Worm (Caenorhabditis elegans) whole organism, L4 larva: ENCODE data around the gene gly-14.

Experiments
- F26F4.8 ChIP-seq: fragments of 200-800 bp; sonication (Bioruptor generic); conservative IDR thresholded peaks from 2 replicates; pipeline ENCODE4 v1.3.6; 2022; ENCODE audit warnings: missing genetic modification characterization, missing compliant biosample characterization
- T20F7.1 ChIP-seq: fragments of 200-800 bp; sonication (Bioruptor generic); optimal IDR thresholded peaks from 2 replicates; lab custom pipeline; 2018; ENCODE audit warnings: mild to moderate bottlenecking, missing genetic modification characterization, missing compliant biosample characterization
- T26A8.4 ChIP-seq: fragments of 200-800 bp; sonication (Bioruptor generic); IDR thresholded peaks from 2 replicates; pipeline ENCODE4 v1.3.6; 2022; ENCODE audit warnings: missing genetic modification characterization, missing compliant biosample characterization
- Y105C5A.15 ChIP-seq: fragments of 200-800 bp; sonication (Bioruptor generic); IDR thresholded peaks from 2 replicates; pipeline ENCODE4 v1.3.6; 2022; ENCODE audit warnings: missing genetic modification characterization, missing compliant biosample characterization
- Y75B8A.6 ChIP-seq: fragments of 200-800 bp; sonication (Bioruptor generic); IDR thresholded peaks from 2 replicates; pipeline ENCODE4 v1.3.6; 2022; ENCODE audit warnings: missing genetic modification reagents, missing genetic modification characterization, missing compliant biosample characterization
- ZK337.2 ChIP-seq: fragments of 200-800 bp; sonication (Bioruptor generic); IDR thresholded peaks from 2 replicates; pipeline ENCODE4 v1.3.6; 2022; ENCODE audit warnings: missing genetic modification reagents, missing genetic modification characterization, missing compliant biosample characterization
- aha-1 ChIP-seq: fragments of 150-350 bp; peaks from one replicate; lab custom pipeline; 2014; ENCODE audit warnings: missing biosample characterization, missing genetic modification characterization
- ama-1 ChIP-seq: fragments of 150-350 bp; optimal IDR thresholded peaks from 2 replicates; lab custom pipeline; 2014; ENCODE audit warnings: inconsistent platforms, mixed read lengths
- attf-4 ChIP-seq: sonication (generic microtip); optimal IDR thresholded peaks from 3 replicates; lab custom pipeline; 2017; ENCODE audit warnings: missing biosample characterization, missing genetic modification characterization
- ceh-20 ChIP-seq: fragments of 200-800 bp; sonication (Bioruptor generic); IDR thresholded peaks from 2 replicates; pipeline ENCODE4 v1.3.6; 2022; ENCODE audit warnings: missing genetic modification reagents, missing genetic modification characterization, missing compliant biosample characterization
- ceh-82 ChIP-seq: sonication (generic microtip); optimal IDR thresholded peaks from 2 replicates; lab custom pipeline; 2017; ENCODE audit warnings: missing biosample characterization, missing genetic modification characterization
- ces-1 ChIP-seq: fragments of 150-350 bp; sonication (generic microtip); optimal IDR thresholded peaks from 4 replicates; lab custom pipeline; 2014; ENCODE audit warnings: missing biosample characterization, missing genetic modification reagents, missing genetic modification characterization
- cey-2 ChIP-seq: sonication (generic microtip); optimal IDR thresholded peaks from 3 replicates; lab custom pipeline; 2017; ENCODE audit warnings: missing genetic modification characterization, mild to moderate bottlenecking, missing compliant biosample characterization, antibody characterized with exemption, borderline replicate concordance; ENCODE audit not compliant: insufficient read depth
- daf-19 ChIP-seq: fragments of 200-800 bp; sonication (Bioruptor generic); conservative IDR thresholded peaks from 2 replicates; pipeline ENCODE4 v1.3.6; 2022; ENCODE audit warnings: missing genetic modification characterization, missing compliant biosample characterization
- dpl-1 ChIP-seq: fragments of 150-350 bp; optimal IDR thresholded peaks from 2 replicates; lab custom pipeline; 2014; ENCODE audit warnings: missing biosample characterization, missing genetic modification reagents, missing genetic modification characterization
- egl-27 ChIP-seq: sonication (generic microtip); optimal IDR thresholded peaks from 3 replicates; lab custom pipeline; 2017; ENCODE audit warnings: missing biosample characterization, missing genetic modification reagents, missing genetic modification characterization
- fkh-10 ChIP-seq: fragments of 150-350 bp; optimal IDR thresholded peaks from 2 replicates; lab custom pipeline; 2014; ENCODE audit warnings: missing biosample characterization, missing genetic modification reagents, missing genetic modification characterization
- fos-1 ChIP-seq: fragments of 150-350 bp; optimal IDR thresholded peaks from 2 replicates; lab custom pipeline; 2014; ENCODE audit warnings: missing biosample characterization, missing genetic modification characterization
- hif-1 ChIP-seq, 2 experiments: sonication (generic microtip); optimal IDR thresholded peaks; 2 replicates each; lab custom pipeline; 2016 to 2017; ENCODE audit warnings: missing compliant biosample characterization in 2 of 2, missing genetic modification characterization in 2 of 2, missing genetic modification reagents in 2 of 2, missing genotype in 2 of 2, mild to moderate bottlenecking in 1 of 2
- hlh-30 ChIP-seq: sonication (generic microtip); optimal IDR thresholded peaks from 2 replicates; lab custom pipeline; 2017; ENCODE audit warnings: antibody characterized with exemption, mild to moderate bottlenecking, missing genetic modification characterization, missing compliant biosample characterization; ENCODE audit not compliant: insufficient read depth
- hmg-1.1 ChIP-seq: fragments of 200-800 bp; sonication (Bioruptor generic); IDR thresholded peaks from 2 replicates; pipeline ENCODE4 v1.3.6; 2022; ENCODE audit warnings: missing genetic modification reagents, missing genetic modification characterization, missing compliant biosample characterization
- lin-29 ChIP-seq: fragments of 200-800 bp; sonication (Bioruptor generic); IDR thresholded peaks from 2 replicates; pipeline ENCODE4 v1.3.6; 2022; ENCODE audit warnings: missing genetic modification reagents, missing genetic modification characterization, missing compliant biosample characterization
- lir-3 ChIP-seq: sonication (generic microtip); optimal IDR thresholded peaks from 2 replicates; lab custom pipeline; 2016; ENCODE audit warnings: mild to moderate bottlenecking, missing genetic modification characterization, missing compliant biosample characterization
- lsy-2 ChIP-seq, 2 experiments: fragments of 150-350 bp in 1 of 2; sonication (generic microtip) in 1 of 2; optimal IDR thresholded peaks; 2 replicates each; lab custom pipeline; 2014 to 2017; ENCODE audit warnings: missing biosample characterization in 2 of 2, missing genetic modification characterization in 2 of 2
- madf-5 ChIP-seq, 2 experiments: fragments of 200-800 bp; sonication (Bioruptor generic); IDR thresholded peaks; 2 replicates each; pipeline ENCODE4 v1.3.6; 2022; ENCODE audit warnings: missing compliant biosample characterization in 2 of 2, missing genetic modification characterization in 2 of 2
- mxl-3 ChIP-seq: fragments of 200-800 bp; sonication (Bioruptor generic); optimal IDR thresholded peaks from 2 replicates; lab custom pipeline; 2018; ENCODE audit warnings: mild to moderate bottlenecking, missing genetic modification characterization, missing compliant biosample characterization
- nhr-10 ChIP-seq: fragments of 150-350 bp; optimal IDR thresholded peaks from 2 replicates; lab custom pipeline; 2014; ENCODE audit warnings: missing biosample characterization, missing genetic modification characterization
- nhr-11 ChIP-seq: fragments of 150-350 bp; optimal IDR thresholded peaks from 2 replicates; lab custom pipeline; 2014; ENCODE audit warnings: missing biosample characterization, missing genetic modification characterization
- nhr-111 ChIP-seq: fragments of 200-800 bp; sonication (Bioruptor generic); optimal IDR thresholded peaks from 2 replicates; lab custom pipeline; 2018; ENCODE audit warnings: mild to moderate bottlenecking, missing genetic modification characterization, missing compliant biosample characterization
- nhr-237 ChIP-seq: sonication (generic microtip); optimal IDR thresholded peaks from 2 replicates; lab custom pipeline; 2017; ENCODE audit warnings: missing biosample characterization, missing genetic modification characterization
- nhr-25 ChIP-seq: sonication (generic microtip); optimal IDR thresholded peaks from 2 replicates; lab custom pipeline; 2017; ENCODE audit warnings: missing genetic modification characterization, mild to moderate bottlenecking, missing compliant biosample characterization, antibody characterized with exemption, moderate library complexity, borderline replicate concordance; ENCODE audit not compliant: insufficient read depth
- nhr-28 ChIP-seq: fragments of 150-350 bp; optimal IDR thresholded peaks from 2 replicates; lab custom pipeline; 2014; ENCODE audit warnings: missing biosample characterization, missing genetic modification characterization
- nhr-41 ChIP-seq: fragments of 200-800 bp; sonication (Bioruptor generic); IDR thresholded peaks from 2 replicates; pipeline ENCODE4 v1.3.6; 2022; ENCODE audit warnings: missing genetic modification reagents, missing genetic modification characterization, missing compliant biosample characterization
- nhr-6 ChIP-seq: fragments of 150-350 bp; optimal IDR thresholded peaks from 2 replicates; lab custom pipeline; 2014; ENCODE audit warnings: missing biosample characterization, missing genetic modification characterization
- nhr-76 ChIP-seq: fragments of 150-350 bp; optimal IDR thresholded peaks from 2 replicates; lab custom pipeline; 2014; ENCODE audit warnings: missing biosample characterization, missing genetic modification characterization
- pha-4 ChIP-seq, 2 experiments: fragments of 150-350 bp in 1 of 2; fragments of 200-800 bp in 1 of 2; sonication (Bioruptor generic) in 1 of 2; IDR thresholded peaks in 1 of 2; optimal IDR thresholded peaks in 1 of 2; 2 replicates each; pipeline versions ENCODE4 v1.3.6 to Lab custom; 2014 to 2022; ENCODE audit warnings: missing genetic modification characterization in 2 of 2, missing genetic modification reagents in 2 of 2, missing biosample characterization in 1 of 2, missing compliant biosample characterization in 1 of 2
- rbr-2 ChIP-seq: sonication (generic microtip); optimal IDR thresholded peaks from 2 replicates; lab custom pipeline; 2016; ENCODE audit warnings: missing genotype, missing genetic modification characterization, missing compliant biosample characterization
- saeg-2 ChIP-seq: fragments of 200-800 bp; sonication (Bioruptor generic); IDR thresholded peaks from 2 replicates; pipeline ENCODE4 v1.3.6; 2022; ENCODE audit warnings: missing genetic modification reagents, missing genetic modification characterization, missing compliant biosample characterization
- skn-1 ChIP-seq: fragments of 150-350 bp; optimal IDR thresholded peaks from 2 replicates; lab custom pipeline; 2014; ENCODE audit warnings: missing biosample characterization, missing genetic modification characterization
- snpc-1.2 ChIP-seq: fragments of 200-800 bp; sonication (Bioruptor generic); IDR thresholded peaks from 2 replicates; pipeline ENCODE4 v1.3.6; 2022; ENCODE audit warnings: missing genetic modification reagents, missing genetic modification characterization, missing compliant biosample characterization
- snpc-4 ChIP-seq: fragments of 150-350 bp; optimal IDR thresholded peaks from 2 replicates; lab custom pipeline; 2014; ENCODE audit warnings: missing biosample characterization, missing genetic modification characterization
- spr-1 ChIP-seq: sonication (generic microtip); optimal IDR thresholded peaks from 2 replicates; lab custom pipeline; 2016; ENCODE audit warnings: mild to moderate bottlenecking, missing genetic modification characterization, missing compliant biosample characterization
- tra-1 ChIP-seq: fragments of 200-800 bp; sonication (Bioruptor generic); IDR thresholded peaks from 2 replicates; pipeline ENCODE4 v1.3.6; 2022; ENCODE audit warnings: missing genetic modification reagents, missing genetic modification characterization, missing compliant biosample characterization
- unc-130 ChIP-seq: sonication (generic microtip); optimal IDR thresholded peaks from 2 replicates; lab custom pipeline; 2016; ENCODE audit warnings: missing genetic modification reagents, missing genetic modification characterization, missing compliant biosample characterization
- unc-39 ChIP-seq: sonication (generic microtip); optimal IDR thresholded peaks from 2 replicates; lab custom pipeline; 2017; ENCODE audit warnings: missing biosample characterization, missing genetic modification characterization
- unc-62 ChIP-seq, 3 experiments: fragments of 150-350 bp in 1 of 3; sonication (generic microtip); optimal IDR thresholded peaks in 2 of 3; peaks in 1 of 3; 1 replicate in 1 of 3; 2 replicates in 2 of 3; lab custom pipeline; 2014 to 2017; ENCODE audit warnings: missing biosample characterization in 3 of 3, missing genetic modification characterization in 3 of 3, missing genetic modification reagents in 3 of 3, missing genotype in 1 of 3
- vab-7 ChIP-seq: fragments of 200-800 bp; sonication (Bioruptor generic); IDR thresholded peaks from 2 replicates; pipeline ENCODE4 v1.3.6; 2022; ENCODE audit warnings: missing genetic modification reagents, missing genetic modification characterization, missing compliant biosample characterization
- zag-1 ChIP-seq: fragments of 150-350 bp; optimal IDR thresholded peaks from 2 replicates; lab custom pipeline; 2014; ENCODE audit warnings: missing biosample characterization, missing genetic modification characterization
- zfp-3 ChIP-seq: fragments of 200-800 bp; sonication (Bioruptor generic); conservative IDR thresholded peaks from 2 replicates; pipeline ENCODE4 v1.3.6; 2022; ENCODE audit warnings: missing genetic modification reagents, missing genetic modification characterization, missing compliant biosample characterization
- ztf-7 ChIP-seq: fragments of 150-350 bp; optimal IDR thresholded peaks from 2 replicates; lab custom pipeline; 2014; ENCODE audit warnings: missing biosample characterization, missing genetic modification characterization

Gene gly-14

ce11 chrIII:3505051-3505548 lies 12.1 kb upstream of the gly-14 start, which contains the start of gene lias-1:
Gene lias-1 (minus strand): TSS chrIII:3505101.
- no peak for TF ChIP-seq nhr-41 (GFP tag; lab: Robert Waterston, UW)
- no peak for TF ChIP-seq nhr-76 (tag; lab: Kevin White, UChicago)
- peak; percentile 6 for TF ChIP-seq ztf-7 (tag; lab: Kevin White, UChicago)
- TF ChIP-seq spr-1 (tag; lab: Kevin White, UChicago) = peak; percentile 24
- peak; percentile 52 for TF ChIP-seq fkh-10 (GFP tag; lab: Kevin White, UChicago)
- peak; percentile 24; the same call in 1 of the 2 replicates for TF ChIP-seq T26A8.4 (GFP tag; lab: Robert Waterston, UW)
- TF ChIP-seq nhr-6 (tag; lab: Kevin White, UChicago) = peak; percentile 73
- no peak for TF ChIP-seq fos-1 (tag; lab: Kevin White, UChicago)
- TF ChIP-seq nhr-237 (tag; lab: Kevin White, UChicago) = no peak
- peak; percentile 70 for TF ChIP-seq nhr-11 (tag; lab: Kevin White, UChicago)
- TF ChIP-seq unc-39 (tag; lab: Kevin White, UChicago) = no peak
- TF ChIP-seq T20F7.1 = peak; percentile 76
- no peak for TF ChIP-seq madf-5 (GFP tag; IDR thresholded peaks at IDR 0.05; lab: Robert Waterston, UW)
- TF ChIP-seq ceh-20 (GFP tag; lab: Robert Waterston, UW) = no peak
- TF ChIP-seq ZK337.2 = no peak
- peak; percentile 60 for TF ChIP-seq rbr-2 (tag; lab: Kevin White, UChicago)
- TF ChIP-seq ceh-82 = no peak
- no peak for TF ChIP-seq skn-1
- no peak for TF ChIP-seq nhr-10 (tag; lab: Kevin White, UChicago)
- TF ChIP-seq unc-62 (GFP tag; optimal IDR thresholded peaks at IDR 0.05 in 1 of 2; lab: Kevin White, UChicago) = peak in 1 of 2 experiments; percentile 89
- no peak for TF ChIP-seq unc-62 (tag; optimal IDR thresholded peaks at IDR 0.05; lab: Kevin White, UChicago)
- no peak for TF ChIP-seq attf-4
- TF ChIP-seq zfp-3 (GFP tag; lab: Robert Waterston, UW) = no peak
- TF ChIP-seq cey-2 (tag; lab: Kevin White, UChicago) = no peak
- TF ChIP-seq vab-7 (GFP tag; lab: Robert Waterston, UW) = 0 out of 2 replicates have a peak, but pooled peaks have one; percentile 27
- TF ChIP-seq tra-1 (GFP tag; lab: Robert Waterston, UW) = no peak
- peak; percentile 55 for TF ChIP-seq nhr-25 (tag; lab: Kevin White, UChicago)
- peak; percentile 83 to 98 for TF ChIP-seq lsy-2 (tag; optimal IDR thresholded peaks at IDR 0.05; lab: Kevin White, UChicago)
- peak; percentile 92 for TF ChIP-seq ama-1 (lab: Kevin White, UChicago)
- no peak for TF ChIP-seq zag-1 (tag; lab: Kevin White, UChicago)
- no peak for TF ChIP-seq ces-1
- no peak for TF ChIP-seq saeg-2 (GFP tag; lab: Robert Waterston, UW)
- TF ChIP-seq nhr-111 (GFP tag; lab: Kevin White, UChicago) = no peak
- no peak for TF ChIP-seq aha-1 (tag; lab: Kevin White, UChicago)
- TF ChIP-seq nhr-28 (tag; lab: Kevin White, UChicago) = peak; percentile 68
- TF ChIP-seq lir-3 (tag; lab: Kevin White, UChicago) = no peak
- no peak for TF ChIP-seq egl-27 (tag; lab: Kevin White, UChicago)
- no peak for TF ChIP-seq snpc-1.2 (GFP tag; lab: Robert Waterston, UW)
- TF ChIP-seq hif-1 (tag; optimal IDR thresholded peaks at IDR 0.05; lab: Kevin White, UChicago) = peak in 1 of 2 experiments; percentile 62
- TF ChIP-seq snpc-4 (tag; lab: Kevin White, UChicago) = no peak
- TF ChIP-seq daf-19 = no peak
- TF ChIP-seq pha-4 (GFP tag; IDR thresholded peaks at IDR 0.05; lab: Robert Waterston, UW) = no peak
- TF ChIP-seq pha-4 (tag; optimal IDR thresholded peaks at IDR 0.05; lab: Kevin White, UChicago) = peak; percentile 33
- TF ChIP-seq Y75B8A.6 (GFP tag; lab: Robert Waterston, UW) = no peak
- peak; percentile 82 for TF ChIP-seq hlh-30 (tag; lab: Kevin White, UChicago)
- TF ChIP-seq lin-29 (GFP tag; lab: Robert Waterston, UW) = no peak
- TF ChIP-seq dpl-1 (GFP tag; lab: Kevin White, UChicago) = peak; percentile 84
- TF ChIP-seq F26F4.8 (GFP tag; lab: Robert Waterston, UW) = no peak
- peak; percentile 79 for TF ChIP-seq mxl-3 (GFP tag; lab: Kevin White, UChicago)
- TF ChIP-seq hmg-1.1 (GFP tag; lab: Robert Waterston, UW) = peak; percentile 66
- TF ChIP-seq unc-130 (GFP tag; lab: Kevin White, UChicago) = peak; percentile 8
- TF ChIP-seq Y105C5A.15 (GFP tag; lab: Robert Waterston, UW) = no peak
